Fruit fly (Drosophila melanogaster) whole organism, prepupa: ENCODE results near the gene CG11550.

ENCODE experiments used
- Blimp-1 ChIP-seq: fragments of 200-800 bp; sonication (Bioruptor generic); optimal IDR thresholded peaks from 3 replicates; lab custom pipeline; 2017; ENCODE audit warnings: missing biosample characterization, missing genetic modification characterization, mild to moderate bottlenecking, moderate library complexity, missing genetic modification reagents
- CG10631 ChIP-seq: fragments of 200-800 bp; sonication (Bioruptor generic); optimal IDR thresholded peaks from 2 replicates; lab custom pipeline; 2016; ENCODE audit warnings: missing biosample characterization, missing genetic modification characterization
- CG10669 ChIP-seq: fragments of 200-800 bp; sonication (Bioruptor generic); optimal IDR thresholded peaks from 3 replicates; lab custom pipeline; 2018; ENCODE audit warnings: missing biosample characterization, mild to moderate bottlenecking, missing genetic modification characterization, moderate library complexity
- CG11294 ChIP-seq: fragments of 200-800 bp; sonication (Bioruptor generic); IDR thresholded peaks from 2 replicates; pipeline ENCODE4 v1.3.6; 2022; ENCODE audit warnings: missing biosample characterization, missing genetic modification characterization
- CG11902 ChIP-seq: fragments of 200-800 bp; sonication (Bioruptor generic); optimal IDR thresholded peaks from 3 replicates; lab custom pipeline; 2016; ENCODE audit warnings: missing biosample characterization, missing genetic modification characterization
- CG15336 ChIP-seq: fragments of 200-800 bp; sonication (Bioruptor generic); IDR thresholded peaks from 2 replicates; pipeline ENCODE4 v1.3.6; 2022; ENCODE audit warnings: missing biosample characterization, missing genetic modification characterization
- CG3032 ChIP-seq: fragments of 200-800 bp; optimal IDR thresholded peaks from 2 replicates; lab custom pipeline; 2019; ENCODE audit warnings: missing biosample characterization, mild to moderate bottlenecking, missing genetic modification characterization, moderate library complexity
- CG31627 ChIP-seq: fragments of 200-800 bp; sonication (Bioruptor generic); optimal IDR thresholded peaks from 3 replicates; lab custom pipeline; 2016; ENCODE audit warnings: missing biosample characterization, missing genetic modification characterization
- CG32006 ChIP-seq: fragments of 200-800 bp; sonication (Bioruptor generic); optimal IDR thresholded peaks from 3 replicates; lab custom pipeline; 2017; ENCODE audit warnings: missing biosample characterization, mild to moderate bottlenecking, missing genetic modification characterization
- CG3919 ChIP-seq: fragments of 200-800 bp; sonication (Bioruptor generic); optimal IDR thresholded peaks from 3 replicates; lab custom pipeline; 2016; ENCODE audit warnings: missing biosample characterization, missing genetic modification characterization
- CG6163 ChIP-seq: fragments of 200-800 bp; sonication (Bioruptor generic); IDR thresholded peaks from 3 replicates; pipeline ENCODE4 v1.3.6; 2022; ENCODE audit warnings: missing biosample characterization, missing genetic modification characterization
- CG8119 ChIP-seq: fragments of 200-800 bp; sonication (Bioruptor generic); IDR thresholded peaks from 3 replicates; pipeline ENCODE4 v1.3.6; 2022; ENCODE audit warnings: missing biosample characterization, missing genetic modification characterization
- CG9139 ChIP-seq: fragments of 200-800 bp; sonication (Bioruptor generic); optimal IDR thresholded peaks from 3 replicates; lab custom pipeline; 2017; ENCODE audit warnings: missing biosample characterization, mild to moderate bottlenecking, missing genetic modification characterization
- Eip75B ChIP-seq: fragments of 200-800 bp; sonication (Bioruptor generic); optimal IDR thresholded peaks from 3 replicates; lab custom pipeline; 2016; ENCODE audit warnings: missing biosample characterization, missing genetic modification characterization
- Eip78C ChIP-seq: fragments of 200-800 bp; sonication (Bioruptor generic); peaks from one replicate; lab custom pipeline; 2016; ENCODE audit warnings: missing biosample characterization, missing genetic modification characterization
- Ets21C ChIP-seq: fragments of 200-800 bp; sonication (Bioruptor generic); optimal IDR thresholded peaks from 3 replicates; lab custom pipeline; 2016; ENCODE audit warnings: missing biosample characterization, missing genetic modification characterization
- Hr39 ChIP-seq: fragments of 200-800 bp; sonication (Bioruptor generic); optimal IDR thresholded peaks from 2 replicates; lab custom pipeline; 2016; ENCODE audit warnings: missing biosample characterization, missing genetic modification characterization
- Hr4 ChIP-seq: fragments of 200-800 bp; sonication (Bioruptor generic); optimal IDR thresholded peaks from 3 replicates; lab custom pipeline; 2016; ENCODE audit warnings: missing biosample characterization, missing genetic modification characterization
- Lpt ChIP-seq: fragments of 200-800 bp; sonication (Bioruptor generic); optimal IDR thresholded peaks from 3 replicates; lab custom pipeline; 2016; ENCODE audit warnings: missing biosample characterization, missing genetic modification characterization
- OdsH ChIP-seq: fragments of 200-800 bp; sonication (Bioruptor generic); optimal IDR thresholded peaks from 3 replicates; lab custom pipeline; 2016; ENCODE audit warnings: missing biosample characterization, missing genetic modification characterization
- Smox ChIP-seq: fragments of 200-800 bp; sonication (Bioruptor generic); optimal IDR thresholded peaks from 3 replicates; lab custom pipeline; 2016; ENCODE audit warnings: missing biosample characterization, missing genetic modification characterization
- Sox102F ChIP-seq: fragments of 200-800 bp; sonication (Bioruptor generic); optimal IDR thresholded peaks from 2 replicates; lab custom pipeline; 2016; ENCODE audit warnings: missing biosample characterization, mild to moderate bottlenecking, missing genetic modification characterization
- Sox14 ChIP-seq: fragments of 200-800 bp; sonication (Bioruptor generic); optimal IDR thresholded peaks from 3 replicates; lab custom pipeline; 2016; ENCODE audit warnings: missing biosample characterization, missing genetic modification characterization
- Sox15 ChIP-seq: fragments of 200-800 bp; sonication (Bioruptor generic); optimal IDR thresholded peaks from 3 replicates; lab custom pipeline; 2016; ENCODE audit warnings: missing biosample characterization, missing genetic modification characterization
- esn ChIP-seq: fragments of 200-800 bp; sonication (Bioruptor generic); optimal IDR thresholded peaks from 2 replicates; lab custom pipeline; 2016; ENCODE audit warnings: missing biosample characterization, mild to moderate bottlenecking, missing genetic modification characterization, moderate library complexity
- fd59A ChIP-seq: fragments of 200-800 bp; sonication (Bioruptor generic); optimal IDR thresholded peaks from 2 replicates; lab custom pipeline; 2017; ENCODE audit warnings: missing biosample characterization, mild to moderate bottlenecking, missing genetic modification characterization, missing genetic modification reagents
- fkh ChIP-seq: fragments of 200-800 bp; sonication (Bioruptor generic); optimal IDR thresholded peaks from 3 replicates; lab custom pipeline; 2017; ENCODE audit warnings: missing biosample characterization, mild to moderate bottlenecking, missing genetic modification characterization, moderate library complexity
- net ChIP-seq: fragments of 200-800 bp; sonication (Bioruptor generic); optimal IDR thresholded peaks from 3 replicates; lab custom pipeline; 2016; ENCODE audit warnings: missing biosample characterization, missing genetic modification characterization
- pdm3 ChIP-seq: fragments of 200-800 bp; sonication (Bioruptor generic); optimal IDR thresholded peaks from 3 replicates; lab custom pipeline; 2016; ENCODE audit warnings: missing biosample characterization, missing genetic modification characterization
- spab ChIP-seq: fragments of 200-800 bp; sonication (Bioruptor generic); optimal IDR thresholded peaks from 2 replicates; lab custom pipeline; 2017; ENCODE audit warnings: missing biosample characterization, mild to moderate bottlenecking, missing genetic modification characterization, missing genetic modification reagents
- ss ChIP-seq, 2 experiments: fragments of 200-800 bp; sonication (Bioruptor generic); optimal IDR thresholded peaks; 2 replicates in 1 of 2; 3 replicates in 1 of 2; lab custom pipeline; 2017 to 2018; ENCODE audit warnings: mild to moderate bottlenecking in 2 of 2, missing biosample characterization in 2 of 2, missing genetic modification characterization in 2 of 2, moderate library complexity in 1 of 2
- svp ChIP-seq: fragments of 200-800 bp; sonication (Bioruptor generic); peaks from one replicate; lab custom pipeline; 2016; ENCODE audit warnings: missing biosample characterization, missing genetic modification characterization

Gene CG11550

DNA sequence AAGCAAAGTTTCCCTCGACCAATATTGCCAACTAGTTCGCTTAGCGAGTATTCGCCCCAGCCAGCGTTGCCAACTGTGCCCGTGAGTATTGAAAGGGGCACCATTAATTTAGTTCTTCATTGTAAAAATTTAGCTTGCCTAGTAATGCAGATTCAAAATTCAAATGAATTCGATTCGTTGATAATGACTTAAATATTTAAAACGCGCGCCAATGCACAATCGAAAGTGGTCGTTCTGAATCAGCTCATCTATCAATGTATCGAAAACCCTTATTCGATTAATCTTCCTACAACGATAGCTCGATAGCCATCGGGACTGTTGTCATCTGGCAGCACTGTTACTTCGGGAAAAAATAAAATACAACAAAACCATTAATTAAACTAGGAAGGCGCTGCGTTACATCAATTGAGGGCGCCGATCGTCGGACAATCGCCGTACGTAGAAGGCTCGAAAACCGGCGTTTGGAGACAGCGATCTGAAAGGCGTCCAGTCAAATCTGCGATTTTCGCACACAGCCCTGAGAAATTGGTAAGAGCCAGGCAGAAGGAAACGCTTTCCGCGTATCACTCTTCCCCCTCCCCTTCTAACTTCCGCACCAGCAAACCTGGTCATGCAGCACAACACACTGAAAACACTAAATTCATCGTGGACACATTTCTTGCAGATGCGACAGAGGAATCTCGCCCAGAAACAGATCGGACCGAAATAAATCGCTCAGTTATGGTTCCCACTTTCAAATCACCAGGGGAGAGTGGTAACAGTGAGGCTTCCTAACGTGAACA is 10.3 kb downstream of the CG11550 start, which contains the start of gene Zmynd8 (continued):
- TF ChIP-seq CG3032 (tag; lab: Kevin White, UChicago), result peak; percentile 38
- TF ChIP-seq Ets21C (GFP tag; lab: Kevin White, UChicago), result no peak
- TF ChIP-seq CG10631, result no peak
- no peak for TF ChIP-seq CG8119
- TF ChIP-seq Smox (GFP tag; lab: Kevin White, UChicago), result no peak
- peak; percentile 66 for TF ChIP-seq Eip78C (GFP tag; lab: Kevin White, UChicago)
- TF ChIP-seq CG3919 (GFP tag; lab: Kevin White, UChicago), result no peak
- peak; percentile 5 for TF ChIP-seq esn (GFP tag; lab: Kevin White, UChicago)
- no peak for TF ChIP-seq svp (GFP tag; lab: Kevin White, UChicago)
- TF ChIP-seq Eip75B, result no peak
- TF ChIP-seq CG15336 (GFP tag; lab: Robert Waterston, UW), result peak; percentile 11; the same call in 1 of the 2 replicates
- no peak for TF ChIP-seq CG11902 (GFP tag; lab: Kevin White, UChicago)
- no peak for TF ChIP-seq Lpt (GFP tag; lab: Kevin White, UChicago)
- TF ChIP-seq CG10669 (GFP tag; lab: Kevin White, UChicago), result no peak
- no peak for TF ChIP-seq CG11294
- TF ChIP-seq CG9139 (GFP tag; lab: Kevin White, UChicago), result no peak
- no peak for TF ChIP-seq Sox102F (GFP tag; lab: Kevin White, UChicago)
- TF ChIP-seq Hr4 (GFP tag; lab: Kevin White, UChicago), result no peak
- no peak for TF ChIP-seq net (GFP tag; lab: Kevin White, UChicago)
- no peak for TF ChIP-seq Sox15
- no peak for TF ChIP-seq OdsH (GFP tag; lab: Kevin White, UChicago)
- no peak for TF ChIP-seq CG31627 (GFP tag; lab: Kevin White, UChicago)
- peak in 1 of 2 experiments; percentile 5 for TF ChIP-seq ss (GFP tag; optimal IDR thresholded peaks at IDR 0.05; lab: Kevin White, UChicago)

DNA sequence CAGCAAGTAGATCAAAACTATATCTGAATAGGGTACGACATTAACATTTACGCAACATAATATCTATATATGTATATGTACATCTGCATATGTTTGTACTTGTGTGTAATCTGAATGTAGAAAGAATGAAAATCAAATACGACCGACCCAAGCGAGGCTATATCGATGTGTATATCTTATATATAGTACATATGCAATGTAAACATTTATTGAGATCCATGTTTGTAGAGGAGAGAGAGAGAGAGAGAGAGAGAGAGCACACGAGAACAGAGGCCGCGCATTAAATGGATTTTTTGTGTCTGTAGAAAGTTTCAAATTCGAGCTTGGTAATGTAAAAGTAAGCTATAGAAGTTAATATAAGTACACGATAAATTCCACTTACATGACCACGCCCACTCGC is 16.9 kb downstream of the CG11550 start:
- TF ChIP-seq fd59A (GFP tag; lab: Kevin White, UChicago) (no peak), ss (GFP tag; optimal IDR thresholded peaks at IDR 0.05; lab: Kevin White, UChicago) (peak in 1 of 2 experiments; percentile 20), Eip78C (GFP tag; lab: Kevin White, UChicago) (peak; percentile 79), CG6163 (GFP tag; lab: Robert Waterston, UW) (0 out of 3 replicates have a peak, but pooled peaks have one; percentile 20), Eip75B (no peak), svp (GFP tag; lab: Kevin White, UChicago) (peak; percentile 35), net (GFP tag; lab: Kevin White, UChicago) (no peak)

DNA sequence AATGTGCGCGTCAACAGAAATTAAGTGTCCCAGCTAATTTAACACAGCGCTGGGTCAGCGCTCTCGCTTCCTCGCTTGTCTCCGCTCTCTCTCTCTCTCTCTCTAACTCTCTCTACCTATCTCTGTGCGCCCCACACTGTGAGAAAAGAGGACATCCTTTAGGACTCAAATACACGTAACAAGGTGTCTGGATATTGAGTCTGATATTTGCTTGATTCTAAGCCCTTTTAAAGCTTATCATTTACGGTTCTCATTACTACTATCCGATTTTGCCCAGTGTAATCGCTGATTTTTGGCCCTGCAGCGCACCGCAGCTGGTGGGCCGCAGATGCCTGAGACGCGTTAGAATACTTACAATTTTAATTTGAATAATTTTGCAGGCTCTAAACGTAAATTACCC is 43.2 kb downstream of the CG11550 start:
- TF ChIP-seq Hr4 (GFP tag; lab: Kevin White, UChicago) (peak; percentile 1), CG10669 (GFP tag; lab: Kevin White, UChicago) (peak; percentile 3), CG32006 (GFP tag; lab: Kevin White, UChicago) (peak; percentile 10), Hr39 (GFP tag; lab: Kevin White, UChicago) (peak; percentile 12), Eip78C (GFP tag; lab: Kevin White, UChicago) (peak; percentile 36), Blimp-1 (no peak), fkh (no peak), CG15336 (GFP tag; lab: Robert Waterston, UW) (peak; percentile 35; the same call in 1 of the 2 replicates), pdm3 (GFP tag; lab: Kevin White, UChicago) (peak; percentile 3), CG3919 (GFP tag; lab: Kevin White, UChicago) (peak; percentile 13), OdsH (GFP tag; lab: Kevin White, UChicago) (peak; percentile 26), Lpt (GFP tag; lab: Kevin White, UChicago) (no peak), Sox14 (GFP tag; lab: Kevin White, UChicago) (peak; percentile 1), Smox (GFP tag; lab: Kevin White, UChicago) (peak; percentile 2)

DNA sequence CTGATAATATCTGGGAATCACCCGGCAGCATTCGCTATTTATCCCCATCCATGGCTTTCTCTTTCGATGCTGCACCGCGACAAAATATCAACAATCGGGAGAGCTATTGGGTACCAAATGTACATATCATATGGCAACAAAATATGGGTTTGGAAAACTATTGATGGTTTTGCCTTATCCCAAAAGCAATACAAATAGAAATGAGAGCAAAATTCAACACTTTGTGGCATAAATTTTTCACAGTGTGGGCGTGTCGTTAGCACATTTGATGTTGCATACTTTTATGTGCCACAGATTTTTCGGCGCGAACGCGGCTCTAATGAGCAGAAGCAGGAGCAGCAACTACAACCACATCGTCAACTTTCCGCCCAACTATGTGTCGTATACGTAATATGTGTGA is 47.4 kb downstream of the CG11550 start:
- TF ChIP-seq spab (GFP tag; lab: Kevin White, UChicago) (no peak), Eip78C (GFP tag; lab: Kevin White, UChicago) (peak; percentile 42), CG15336 (GFP tag; lab: Robert Waterston, UW) (0 out of 2 replicates have a peak, but pooled peaks have one; percentile 18), CG32006 (GFP tag; lab: Kevin White, UChicago) (peak; percentile 30), Hr4 (GFP tag; lab: Kevin White, UChicago) (peak; percentile 41)
